Fruit fly (Drosophila melanogaster) whole organism, embryonic: Measurements from ENCODE around the gene Ssu72.
A peak's percentile ranks its signal among the peaks of the same experiment; 100 is the strongest.

Source experiments
- Bteb2 ChIP-seq: fragments of 200-800 bp; sonication (Bioruptor generic); optimal IDR thresholded peaks from 2 replicates; lab custom pipeline; 2016; ENCODE audit warnings: missing biosample characterization, missing genetic modification characterization
- C15 ChIP-seq: fragments of 200-800 bp; sonication (Bioruptor generic); IDR thresholded peaks from 3 replicates; pipeline ENCODE4 v1.3.6; 2022; ENCODE audit warnings: missing biosample characterization, missing genetic modification characterization
- CG10274 ChIP-seq: fragments of 200-800 bp; sonication (Bioruptor generic); optimal IDR thresholded peaks from 3 replicates; lab custom pipeline; 2017; ENCODE audit warnings: missing biosample characterization, mild to moderate bottlenecking, missing genetic modification characterization
- CG13287 ChIP-seq: fragments of 200-800 bp; sonication (Bioruptor generic); IDR thresholded peaks from 2 replicates; pipeline ENCODE4 v1.3.6; 2022; ENCODE audit warnings: missing biosample characterization, missing genetic modification characterization; ENCODE audit not compliant: partially characterized antibody
- CG14050 ChIP-seq: fragments of 200-800 bp; sonication (Bioruptor generic); IDR thresholded peaks from 3 replicates; pipeline ENCODE4 v1.3.6; 2022; ENCODE audit warnings: missing biosample characterization, missing genetic modification characterization
- CG15696 ChIP-seq: fragments of 200-800 bp; sonication (Bioruptor generic); optimal IDR thresholded peaks from 2 replicates; lab custom pipeline; 2019; ENCODE audit warnings: missing biosample characterization, mild to moderate bottlenecking, missing genetic modification characterization, moderate library complexity
- CG16779 ChIP-seq: fragments of 200-800 bp; sonication (Bioruptor generic); IDR thresholded peaks from 2 replicates; pipeline ENCODE4 v1.3.6; 2022; ENCODE audit warnings: missing biosample characterization, missing genetic modification characterization
- CG16815 ChIP-seq: fragments of 200-800 bp; sonication (Bioruptor generic); optimal IDR thresholded peaks from 3 replicates; lab custom pipeline; 2017; ENCODE audit warnings: missing biosample characterization, mild to moderate bottlenecking, missing genetic modification characterization
- CG17328 ChIP-seq: fragments of 200-800 bp; sonication (Bioruptor generic); IDR thresholded peaks from 2 replicates; pipeline ENCODE4 v1.3.6; 2022; ENCODE audit warnings: missing biosample characterization, missing genetic modification characterization
- CG18011 ChIP-seq: fragments of 200-800 bp; sonication (Bioruptor generic); optimal IDR thresholded peaks from 2 replicates; lab custom pipeline; 2017; ENCODE audit warnings: missing biosample characterization, missing genetic modification characterization, mild to moderate bottlenecking, moderate library complexity, missing genotype
- CG18619 ChIP-seq: fragments of 200-800 bp; sonication (Bioruptor generic); optimal IDR thresholded peaks from 3 replicates; lab custom pipeline; 2017; ENCODE audit warnings: missing biosample characterization, mild to moderate bottlenecking, missing genetic modification characterization
- CG31388 ChIP-seq: fragments of 200-800 bp; sonication (Bioruptor generic); optimal IDR thresholded peaks from 2 replicates; lab custom pipeline; 2016; ENCODE audit warnings: missing biosample characterization, missing genetic modification characterization
- CG33213 ChIP-seq: fragments of 200-800 bp; sonication (Bioruptor generic); optimal IDR thresholded peaks from 3 replicates; lab custom pipeline; 2016; ENCODE audit warnings: missing biosample characterization, missing genetic modification characterization
- CG34376 ChIP-seq: fragments of 200-800 bp; sonication (Bioruptor generic); optimal IDR thresholded peaks from 2 replicates; lab custom pipeline; 2018; ENCODE audit warnings: missing biosample characterization, mild to moderate bottlenecking, missing genetic modification characterization
- CG43689 ChIP-seq: fragments of 200-800 bp; sonication (Bioruptor generic); IDR thresholded peaks from 2 replicates; pipeline ENCODE4 v1.3.6; 2022; ENCODE audit warnings: missing biosample characterization, missing genetic modification characterization
- CG6254 ChIP-seq: fragments of 200-800 bp; sonication (Bioruptor generic); optimal IDR thresholded peaks from 3 replicates; lab custom pipeline; 2017; ENCODE audit warnings: mild to moderate bottlenecking, missing biosample characterization, missing genetic modification reagents, missing genetic modification characterization
- CG7963 ChIP-seq: fragments of 200-800 bp; sonication (Bioruptor generic); IDR thresholded peaks from 3 replicates; pipeline ENCODE4 v1.3.6; 2022; ENCODE audit warnings: missing biosample characterization, missing genetic modification characterization; ENCODE audit not compliant: partially characterized antibody
- CG8359 ChIP-seq: fragments of 200-800 bp; sonication (Bioruptor generic); optimal IDR thresholded peaks from 2 replicates; lab custom pipeline; 2017; ENCODE audit warnings: missing biosample characterization, mild to moderate bottlenecking, missing genetic modification characterization, borderline replicate concordance
- CG8388 ChIP-seq: fragments of 200-800 bp; sonication (Bioruptor generic); optimal IDR thresholded peaks from 2 replicates; lab custom pipeline; 2019; ENCODE audit warnings: missing biosample characterization, mild to moderate bottlenecking, missing genetic modification characterization, moderate library complexity
- CG9797 ChIP-seq: fragments of 200-800 bp; sonication (Bioruptor generic); optimal IDR thresholded peaks from 3 replicates; lab custom pipeline; 2018; ENCODE audit warnings: missing biosample characterization, mild to moderate bottlenecking, missing genetic modification characterization
- CHES-1-like ChIP-seq: fragments of 200-800 bp; sonication (Bioruptor generic); optimal IDR thresholded peaks from 2 replicates; lab custom pipeline; 2016; ENCODE audit warnings: missing biosample characterization, missing genetic modification characterization
- Dll ChIP-seq: fragments of 200-800 bp; sonication (Bioruptor generic); IDR thresholded peaks from 4 replicates; pipeline ENCODE4 v1.3.6; 2022; ENCODE audit warnings: missing biosample characterization, missing genetic modification characterization; ENCODE audit not compliant: partially characterized antibody
- Drgx ChIP-seq: fragments of 200-800 bp; sonication (Bioruptor generic); IDR thresholded peaks from 2 replicates; pipeline ENCODE4 v1.3.6; 2022; ENCODE audit warnings: missing biosample characterization, missing genetic modification characterization
- HHEX ChIP-seq: fragments of 200-800 bp; sonication (Bioruptor generic); optimal IDR thresholded peaks from 3 replicates; lab custom pipeline; 2017; ENCODE audit warnings: missing biosample characterization, mild to moderate bottlenecking, missing genetic modification characterization, missing genetic modification reagents
- Hmx ChIP-seq: fragments of 200-800 bp; sonication (Bioruptor generic); optimal IDR thresholded peaks from 2 replicates; lab custom pipeline; 2016; ENCODE audit warnings: missing biosample characterization, missing genetic modification characterization
- Hr78 ChIP-seq, 2 experiments: fragments of 200-800 bp in 1 of 2; fragments of >200 bp in 1 of 2; sonication (Bioruptor generic) in 1 of 2; optimal IDR thresholded peaks; 2 replicates each; lab custom pipeline; 2017 to 2019; ENCODE audit warnings: missing biosample characterization in 2 of 2, missing genetic modification characterization in 2 of 2, mild to moderate bottlenecking in 1 of 2, moderate library complexity in 1 of 2
- Hsf ChIP-seq: fragments of 200-800 bp; sonication (Bioruptor generic); optimal IDR thresholded peaks from 3 replicates; lab custom pipeline; 2016; ENCODE audit warnings: missing biosample characterization, missing genetic modification characterization
- Jarid2 ChIP-seq: fragments of 200-800 bp; sonication (Bioruptor generic); optimal IDR thresholded peaks from 3 replicates; lab custom pipeline; 2017; ENCODE audit warnings: mild to moderate bottlenecking, missing biosample characterization, missing genetic modification reagents, missing genetic modification characterization
- Med ChIP-seq: fragments of 200-800 bp; sonication (Bioruptor generic); peaks from one replicate; lab custom pipeline; 2016; ENCODE audit warnings: missing biosample characterization, missing genetic modification characterization, mild to moderate bottlenecking, inconsistent platforms, moderate library complexity
- NC2β ChIP-seq: fragments of 200-800 bp; sonication (Bioruptor generic); optimal IDR thresholded peaks from 2 replicates; lab custom pipeline; 2016; ENCODE audit warnings: missing biosample characterization, missing genetic modification characterization
- Neu2 ChIP-seq: fragments of 200-800 bp; sonication (Bioruptor generic); optimal IDR thresholded peaks from 3 replicates; lab custom pipeline; 2016; ENCODE audit warnings: missing biosample characterization, missing genetic modification characterization, borderline replicate concordance
- Oaz ChIP-seq: fragments of 200-800 bp; sonication (Bioruptor generic); IDR thresholded peaks from 2 replicates; pipeline ENCODE4 v1.3.6; 2022; ENCODE audit warnings: missing biosample characterization, missing genetic modification characterization
- Opbp ChIP-seq: fragments of 200-800 bp; sonication (Bioruptor generic); IDR thresholded peaks from 3 replicates; pipeline ENCODE4 v1.3.6; 2022; ENCODE audit warnings: missing biosample characterization, missing genetic modification characterization; ENCODE audit not compliant: partially characterized antibody
- Stat92E ChIP-seq, 3 experiments: fragments of >200 bp in 2 of 3; fragments of 200-800 bp in 1 of 3; sonication (Bioruptor generic) in 1 of 3; optimal IDR thresholded peaks; 2 replicates each; lab custom pipeline; 2017 to 2019; ENCODE audit warnings: missing biosample characterization in 3 of 3, missing genetic modification characterization in 3 of 3, mild to moderate bottlenecking in 1 of 3, moderate library complexity in 1 of 3
- Xrp1 ChIP-seq: fragments of 200-800 bp; sonication (Bioruptor generic); IDR thresholded peaks from 2 replicates; pipeline ENCODE4 v1.3.6; 2022; ENCODE audit warnings: missing biosample characterization, missing genetic modification characterization
- insv ChIP-seq, 2 experiments: fragments of 200-800 bp; sonication (Bioruptor generic); optimal IDR thresholded peaks; 3 replicates each; lab custom pipeline; 2016 to 2018; ENCODE audit warnings: missing biosample characterization in 2 of 2, missing genetic modification characterization in 2 of 2
- inv ChIP-seq: fragments of 200-800 bp; sonication (Bioruptor generic); IDR thresholded peaks from 2 replicates; pipeline ENCODE4 v1.3.6; 2022; ENCODE audit warnings: missing biosample characterization, missing genetic modification characterization; ENCODE audit not compliant: partially characterized antibody
- kah ChIP-seq: fragments of 200-800 bp; sonication (Bioruptor generic); optimal IDR thresholded peaks from 2 replicates; lab custom pipeline; 2018; ENCODE audit warnings: missing biosample characterization, mild to moderate bottlenecking, missing genetic modification characterization
- lbe ChIP-seq: fragments of 200-800 bp; sonication (Bioruptor generic); optimal IDR thresholded peaks from 2 replicates; lab custom pipeline; 2016; ENCODE audit warnings: missing biosample characterization, mild to moderate bottlenecking, missing genetic modification characterization
- nerfin-2 ChIP-seq: fragments of 200-800 bp; sonication (Bioruptor generic); IDR thresholded peaks from 2 replicates; pipeline ENCODE4 v1.3.6; 2022; ENCODE audit warnings: missing biosample characterization, missing genetic modification characterization; ENCODE audit not compliant: partially characterized antibody
- otp ChIP-seq: fragments of 200-800 bp; sonication (Bioruptor generic); IDR thresholded peaks from 3 replicates; pipeline ENCODE4, ENCODE4 v1.3.6; 2022; ENCODE audit warnings: missing biosample characterization, missing genetic modification characterization
- p53 ChIP-seq: fragments of 200-800 bp; sonication (Bioruptor generic); optimal IDR thresholded peaks from 2 replicates; lab custom pipeline; 2016; ENCODE audit warnings: missing biosample characterization, missing genetic modification characterization
- pita ChIP-seq: fragments of 200-800 bp; sonication (Bioruptor generic); optimal IDR thresholded peaks from 2 replicates; lab custom pipeline; 2017; ENCODE audit warnings: missing biosample characterization, mild to moderate bottlenecking, missing genetic modification characterization
- sima ChIP-seq: fragments of 200-800 bp; sonication (Bioruptor generic); optimal IDR thresholded peaks from 2 replicates; lab custom pipeline; 2016; ENCODE audit warnings: missing biosample characterization, missing genetic modification characterization
- slp2 ChIP-seq: fragments of 200-800 bp; sonication (Bioruptor generic); optimal IDR thresholded peaks from 2 replicates; lab custom pipeline; 2016; ENCODE audit warnings: missing biosample characterization, missing genetic modification characterization
- usp ChIP-seq: fragments of >200 bp; optimal IDR thresholded peaks from 2 replicates; lab custom pipeline; 2017; ENCODE audit warnings: missing biosample characterization, missing genetic modification characterization
- wdn ChIP-seq: fragments of 200-800 bp; sonication (Bioruptor generic); IDR thresholded peaks from 2 replicates; pipeline ENCODE4 v1.3.6; 2022; ENCODE audit warnings: missing biosample characterization, missing genetic modification characterization

The Ssu72 gene

dm6 chrX:19692951-19693698 lies 28.8 kb downstream of the Ssu72 start, which contains the start of gene Mer (continued):
- peak; percentile 67 for TF ChIP-seq CG9797
- TF ChIP-seq Hr78 (GFP tag; optimal IDR thresholded peaks at IDR 0.05; lab: Kevin White, UChicago) = no peak
- TF ChIP-seq lbe (GFP tag; lab: Kevin White, UChicago) = peak; percentile 3
- no peak for TF ChIP-seq sima (GFP tag; lab: Kevin White, UChicago)
- peak; percentile 90 for TF ChIP-seq CG34376 (GFP tag; lab: Kevin White, UChicago)
- peak; percentile 71 for TF ChIP-seq p53 (GFP tag; lab: Kevin White, UChicago)
- TF ChIP-seq Hmx (GFP tag; lab: Kevin White, UChicago) = peak; percentile 49
- TF ChIP-seq Med = peak; percentile 99
- no peak for TF ChIP-seq Dll (GFP tag; lab: Robert Waterston, UW)
- TF ChIP-seq CG18011 (GFP tag; lab: Kevin White, UChicago) = peak; percentile 64
- no peak for TF ChIP-seq nerfin-2 (GFP tag; lab: Robert Waterston, UW)
- TF ChIP-seq C15 (GFP tag; lab: Robert Waterston, UW) = no peak
- TF ChIP-seq CG6254 = peak; percentile 51
- TF ChIP-seq CG14050 (GFP tag; lab: Robert Waterston, UW) = peak; percentile 80
- peak; percentile 36 for TF ChIP-seq CG31388 (GFP tag; lab: Kevin White, UChicago)
- peak; percentile 62 for TF ChIP-seq kah (GFP tag; lab: Kevin White, UChicago)
- peak; percentile 76 for TF ChIP-seq CG33213
- TF ChIP-seq CG8359 (GFP tag; lab: Kevin White, UChicago) = peak; percentile 54
- TF ChIP-seq CG10274 (GFP tag; lab: Kevin White, UChicago) = peak; percentile 54
- TF ChIP-seq Xrp1 (GFP tag; lab: Robert Waterston, UW) = peak; percentile 88
- peak; percentile 68 for TF ChIP-seq CG15696 (tag; lab: Kevin White, UChicago)
- peak; percentile 83 for TF ChIP-seq CG18619 (GFP tag; lab: Kevin White, UChicago)
- TF ChIP-seq HHEX (GFP tag; lab: Kevin White, UChicago) = peak; percentile 83
- TF ChIP-seq CG7963 (GFP tag; lab: Robert Waterston, UW) = no peak
- TF ChIP-seq CG16779 (GFP tag; lab: Robert Waterston, UW) = 0 out of 2 replicates have a peak, but pooled peaks have one; percentile 27
- TF ChIP-seq slp2 = peak; percentile 69
- TF ChIP-seq otp (GFP tag; lab: Robert Waterston, UW) = peak; percentile 76; the same call in 2 of the 3 replicates
- TF ChIP-seq Hsf (GFP tag; lab: Kevin White, UChicago) = peak; percentile 88
- TF ChIP-seq Bteb2 (GFP tag; lab: Kevin White, UChicago) = peak; percentile 85
- peak; percentile 80 for TF ChIP-seq CHES-1-like (GFP tag; lab: Kevin White, UChicago)
- no peak for TF ChIP-seq usp (GFP tag; lab: Kevin White, UChicago)
- peak; percentile 67 for TF ChIP-seq Oaz (GFP tag; lab: Robert Waterston, UW)
- TF ChIP-seq CG16815 (GFP tag; lab: Kevin White, UChicago) = peak; percentile 66
- peak; percentile 62 for TF ChIP-seq Neu2 (GFP tag; lab: Kevin White, UChicago)
- peak; percentile 73 for TF ChIP-seq CG8388 (GFP tag; lab: Kevin White, UChicago)
- peak; percentile 55; the same call in 1 of the 2 replicates for TF ChIP-seq wdn
- TF ChIP-seq Jarid2 = no peak
- TF ChIP-seq Opbp (GFP tag; lab: Robert Waterston, UW) = no peak
- no peak for TF ChIP-seq inv (GFP tag; lab: Robert Waterston, UW)
- TF ChIP-seq CG17328 (GFP tag; lab: Robert Waterston, UW) = peak; percentile 75
- TF ChIP-seq Stat92E (GFP tag; optimal IDR thresholded peaks at IDR 0.05; lab: Kevin White, UChicago) = peak in 1 of 3 experiments; percentile 42
- peak; percentile 53; the same call in 1 of the 2 replicates for TF ChIP-seq CG13287 (GFP tag; lab: Robert Waterston, UW)
- TF ChIP-seq Drgx (GFP tag; lab: Robert Waterston, UW) = peak; percentile 92
- 0 out of 2 replicates have a peak, but pooled peaks have one; percentile 31 for TF ChIP-seq CG43689
- no peak for TF ChIP-seq pita
- TF ChIP-seq NC2β (GFP tag; lab: Kevin White, UChicago) = peak; percentile 79
- TF ChIP-seq insv (GFP tag; optimal IDR thresholded peaks at IDR 0.05; lab: Kevin White, UChicago) = peak in 1 of 2 experiments; percentile 45
